Worm (Caenorhabditis elegans) whole organism, mixed stage, embryonic: Measurements from ENCODE around the gene col-156.

Experiments
- M03D4.4 ChIP-seq: sonication (generic microtip); optimal IDR thresholded peaks from 2 replicates; lab custom pipeline; 2017; ENCODE audit warnings: mild to moderate bottlenecking, missing genetic modification characterization, missing compliant biosample characterization
- bed-3 ChIP-seq: fragments of 200-800 bp; sonication (Bioruptor generic); optimal IDR thresholded peaks from 3 replicates; lab custom pipeline; 2018; ENCODE audit warnings: mild to moderate bottlenecking, missing genetic modification characterization, moderate library complexity, missing compliant biosample characterization
- blmp-1 ChIP-seq: fragments of 150-350 bp; optimal IDR thresholded peaks from 2 replicates; lab custom pipeline; 2014; ENCODE audit warnings: missing biosample characterization, missing genetic modification characterization
- ceh-39 ChIP-seq: fragments of 150-350 bp; optimal IDR thresholded peaks from 2 replicates; lab custom pipeline; 2014; ENCODE audit warnings: missing biosample characterization, missing genetic modification characterization
- ceh-43 ChIP-seq: fragments of 200-800 bp; sonication (Bioruptor generic); optimal IDR thresholded peaks from 2 replicates; lab custom pipeline; 2018; ENCODE audit warnings: mild to moderate bottlenecking, missing genetic modification characterization, moderate library complexity, missing compliant biosample characterization
- ceh-83 ChIP-seq: fragments of 200-800 bp; sonication (Bioruptor generic); optimal IDR thresholded peaks from 2 replicates; lab custom pipeline; 2018; ENCODE audit warnings: mild to moderate bottlenecking, missing genetic modification characterization, missing compliant biosample characterization
- ces-1 ChIP-seq: fragments of 150-350 bp; optimal IDR thresholded peaks from 2 replicates; lab custom pipeline; 2014; ENCODE audit warnings: missing biosample characterization, missing genetic modification reagents, missing genetic modification characterization
- cnd-1 ChIP-seq: fragments of 200-800 bp; sonication (Bioruptor generic); optimal IDR thresholded peaks from 2 replicates; lab custom pipeline; 2018; ENCODE audit warnings: mild to moderate bottlenecking, missing genetic modification characterization, missing compliant biosample characterization
- drap-1 ChIP-seq: fragments of 200-800 bp; sonication (Bioruptor generic); optimal IDR thresholded peaks from 3 replicates; lab custom pipeline; 2018; ENCODE audit warnings: mild to moderate bottlenecking, missing genetic modification characterization, missing compliant biosample characterization
- elt-1 ChIP-seq: sonication (generic microtip); optimal IDR thresholded peaks from 2 replicates; lab custom pipeline; 2017; ENCODE audit warnings: missing genetic modification characterization, mild to moderate bottlenecking, missing compliant biosample characterization, antibody characterized with exemption, moderate library complexity, borderline replicate concordance; ENCODE audit not compliant: insufficient read depth
- elt-3 ChIP-seq: fragments of 150-350 bp; optimal IDR thresholded peaks from 2 replicates; lab custom pipeline; 2014; ENCODE audit warnings: missing biosample characterization, missing genetic modification characterization
- flh-1 ChIP-seq: fragments of 200-800 bp; sonication (Bioruptor generic); optimal IDR thresholded peaks from 2 replicates; lab custom pipeline; 2018; ENCODE audit warnings: mild to moderate bottlenecking, missing genetic modification characterization, moderate library complexity, missing compliant biosample characterization
- ham-2 ChIP-seq: fragments of 200-800 bp; sonication (Bioruptor generic); optimal IDR thresholded peaks from 2 replicates; lab custom pipeline; 2018; ENCODE audit warnings: mild to moderate bottlenecking, missing genetic modification characterization, missing compliant biosample characterization
- hlh-1 ChIP-seq: fragments of 150-350 bp; optimal IDR thresholded peaks from 2 replicates; lab custom pipeline; 2014; ENCODE audit warnings: missing biosample characterization, missing genetic modification reagents, missing genetic modification characterization
- lin-13 ChIP-seq: fragments of 150-350 bp; optimal IDR thresholded peaks from 2 replicates; lab custom pipeline; 2014; ENCODE audit warnings: missing biosample characterization, missing genetic modification characterization
- lin-32 ChIP-seq: fragments of 200-800 bp; sonication (Bioruptor generic); optimal IDR thresholded peaks from 2 replicates; lab custom pipeline; 2018; ENCODE audit warnings: mild to moderate bottlenecking, missing genetic modification characterization, missing compliant biosample characterization
- lsy-2 ChIP-seq: fragments of 150-350 bp; optimal IDR thresholded peaks from 2 replicates; lab custom pipeline; 2014; ENCODE audit warnings: missing biosample characterization, missing genetic modification characterization
- mab-5 ChIP-seq: fragments of 150-350 bp; optimal IDR thresholded peaks from 2 replicates; lab custom pipeline; 2014; ENCODE audit warnings: missing biosample characterization, missing genetic modification characterization
- mep-1 ChIP-seq: fragments of 150-350 bp; optimal IDR thresholded peaks from 2 replicates; lab custom pipeline; 2017; ENCODE audit warnings: missing biosample characterization, missing genetic modification reagents, missing genetic modification characterization, inconsistent platforms
- mls-2 ChIP-seq: sonication (generic microtip); optimal IDR thresholded peaks from 2 replicates; lab custom pipeline; 2016; ENCODE audit warnings: mild to moderate bottlenecking, missing genetic modification characterization, moderate library complexity, missing compliant biosample characterization
- nhr-12 ChIP-seq: fragments of 150-350 bp; optimal IDR thresholded peaks from 2 replicates; lab custom pipeline; 2014; ENCODE audit warnings: missing biosample characterization, missing genetic modification characterization
- nhr-2 ChIP-seq: fragments of 150-350 bp; optimal IDR thresholded peaks from 2 replicates; lab custom pipeline; 2014; ENCODE audit warnings: missing biosample characterization, missing genetic modification characterization
- nhr-28 ChIP-seq: fragments of 150-350 bp; optimal IDR thresholded peaks from 2 replicates; lab custom pipeline; 2014; ENCODE audit warnings: missing biosample characterization, missing genetic modification characterization
- nhr-76 ChIP-seq: sonication (generic microtip); optimal IDR thresholded peaks from 2 replicates; lab custom pipeline; 2017; ENCODE audit warnings: missing biosample characterization, missing genetic modification characterization
- pha-4 ChIP-seq: fragments of 150-350 bp; optimal IDR thresholded peaks from 2 replicates; lab custom pipeline; 2018; ENCODE audit warnings: missing biosample characterization, missing genetic modification reagents, missing genetic modification characterization
- sem-2 ChIP-seq: fragments of 200-800 bp; sonication (Bioruptor generic); optimal IDR thresholded peaks from 2 replicates; lab custom pipeline; 2018; ENCODE audit warnings: mild to moderate bottlenecking, missing genetic modification characterization, missing compliant biosample characterization
- snpc-4 ChIP-seq: fragments of 150-350 bp; optimal IDR thresholded peaks from 2 replicates; lab custom pipeline; 2014; ENCODE audit warnings: missing biosample characterization, missing genetic modification characterization
- sptf-1 ChIP-seq: sonication (generic microtip); optimal IDR thresholded peaks from 2 replicates; lab custom pipeline; 2017; ENCODE audit warnings: mild to moderate bottlenecking, missing genetic modification characterization, moderate library complexity, missing compliant biosample characterization
- tbx-8 ChIP-seq: fragments of 200-800 bp; sonication (Bioruptor generic); optimal IDR thresholded peaks from 2 replicates; lab custom pipeline; 2018; ENCODE audit warnings: mild to moderate bottlenecking, missing genetic modification characterization, moderate library complexity, missing compliant biosample characterization
- unc-120 ChIP-seq: sonication (generic microtip); optimal IDR thresholded peaks from 2 replicates; lab custom pipeline; 2017; ENCODE audit warnings: missing genetic modification characterization, missing compliant biosample characterization; ENCODE audit not compliant: poor library complexity, severe bottlenecking
- unc-39 ChIP-seq: fragments of 150-350 bp; optimal IDR thresholded peaks from 2 replicates; lab custom pipeline; 2014; ENCODE audit warnings: missing biosample characterization, missing genetic modification characterization
- unc-62 ChIP-seq: fragments of 150-350 bp; optimal IDR thresholded peaks from 2 replicates; lab custom pipeline; 2014; ENCODE audit warnings: missing biosample characterization, missing genetic modification reagents, missing genetic modification characterization
- zip-8 ChIP-seq: fragments of 150-350 bp; optimal IDR thresholded peaks from 2 replicates; lab custom pipeline; 2014; ENCODE audit warnings: missing biosample characterization, missing genetic modification characterization

col-156 gene

ce11 chrV:11450257-11450656 lies at the start of gene col-156:
Gene col-156 (minus strand): TSS chrV:11450357.
- no peak for TF ChIP-seq lin-13 (tag; lab: Kevin White, UChicago)
- no peak for TF ChIP-seq lin-32 (GFP tag; lab: Kevin White, UChicago)
- no peak for TF ChIP-seq pha-4 (tag; lab: Kevin White, UChicago)
- no peak for TF ChIP-seq mep-1 (tag; lab: Kevin White, UChicago)
- TF ChIP-seq cnd-1 (tag; lab: Kevin White, UChicago), result no peak
- TF ChIP-seq drap-1, result no peak
- no peak for TF ChIP-seq bed-3
- TF ChIP-seq tbx-8 (GFP tag; lab: Kevin White, UChicago), result no peak
- no peak for TF ChIP-seq ceh-39
- TF ChIP-seq ces-1 (GFP tag; lab: Kevin White, UChicago), result no peak
- no peak for TF ChIP-seq snpc-4
- TF ChIP-seq nhr-2, result no peak
- no peak for TF ChIP-seq nhr-12 (tag; lab: Kevin White, UChicago)
- TF ChIP-seq mls-2, result no peak
- TF ChIP-seq nhr-28, result no peak
- TF ChIP-seq zip-8 (tag; lab: Kevin White, UChicago), result no peak
- no peak for TF ChIP-seq unc-39

- TF ChIP-seq unc-120 (tag; lab: Kevin White, UChicago) (no peak), mls-2 (no peak), unc-62 (GFP tag; lab: Kevin White, UChicago) (no peak), snpc-4 (no peak), zip-8 (tag; lab: Kevin White, UChicago) (no peak), pha-4 (tag; lab: Kevin White, UChicago) (no peak), nhr-12 (tag; lab: Kevin White, UChicago) (no peak), drap-1 (no peak), lsy-2 (tag; lab: Kevin White, UChicago) (no peak), sem-2 (GFP tag; lab: Kevin White, UChicago) (no peak), ham-2 (GFP tag; lab: Kevin White, UChicago) (no peak), M03D4.4 (tag; lab: Kevin White, UChicago) (no peak), bed-3 (no peak), lin-13 (tag; lab: Kevin White, UChicago) (no peak), blmp-1 (no peak), ceh-39 (no peak), tbx-8 (GFP tag; lab: Kevin White, UChicago) (no peak), flh-1 (GFP tag; lab: Kevin White, UChicago) (no peak), mep-1 (tag; lab: Kevin White, UChicago) (no peak)
Observed at ce11 chrV:11499786-11500185, 49.6 kb upstream of the col-156 start.

- TF ChIP-seq snpc-4 (no peak), tbx-8 (GFP tag; lab: Kevin White, UChicago) (no peak), sptf-1 (tag; lab: Kevin White, UChicago) (no peak), nhr-76 (tag; lab: Kevin White, UChicago) (no peak), elt-1 (tag; lab: Kevin White, UChicago) (no peak), ceh-39 (no peak), zip-8 (tag; lab: Kevin White, UChicago) (no peak), flh-1 (GFP tag; lab: Kevin White, UChicago) (no peak), ceh-83 (no peak), lin-13 (tag; lab: Kevin White, UChicago) (no peak), unc-62 (GFP tag; lab: Kevin White, UChicago) (no peak), mab-5 (tag; lab: Kevin White, UChicago) (no peak), nhr-12 (tag; lab: Kevin White, UChicago) (no peak), bed-3 (no peak)
Observed at ce11 chrV:11497475-11497874, 47.3 kb upstream of the col-156 start.

- no peak for TF ChIP-seq tbx-8 (GFP tag; lab: Kevin White, UChicago)
- TF ChIP-seq elt-3 (tag; lab: Kevin White, UChicago), result no peak
- TF ChIP-seq pha-4 (tag; lab: Kevin White, UChicago), result no peak
- no peak for TF ChIP-seq ham-2 (GFP tag; lab: Kevin White, UChicago)
- TF ChIP-seq ceh-43, result no peak
- TF ChIP-seq bed-3, result no peak
- no peak for TF ChIP-seq unc-62 (GFP tag; lab: Kevin White, UChicago)
- no peak for TF ChIP-seq hlh-1
- TF ChIP-seq mls-2, result no peak
- TF ChIP-seq, all 35 proteins: peak for 0
Observed at ce11 chrV:11496283-11496682, 46.1 kb upstream of the col-156 start, which contains the start of gene htrl-1. Gene htrl-1 (minus strand): TSS chrV:11496383.
